Worm (Caenorhabditis elegans) whole organism, early embryonic: ENCODE results near the gene C50H11.13.

Source experiments
- F13C5.2 ChIP-seq: sonication (generic microtip); optimal IDR thresholded peaks from 2 replicates; lab custom pipeline; 2017; ENCODE audit warnings: mild to moderate bottlenecking, missing genetic modification characterization, inconsistent platforms, missing compliant biosample characterization
- aly-1 ChIP-seq: sonication (generic microtip); optimal IDR thresholded peaks from 2 replicates; lab custom pipeline; 2016; ENCODE audit warnings: missing genetic modification characterization, missing compliant biosample characterization
- ama-1 ChIP-seq: fragments of 150-350 bp; optimal IDR thresholded peaks from 2 replicates; lab custom pipeline; 2014
- ets-7 ChIP-seq: sonication (generic microtip); optimal IDR thresholded peaks from 2 replicates; lab custom pipeline; 2016; ENCODE audit warnings: missing genotype, missing genetic modification characterization, missing compliant biosample characterization
- scrt-1 ChIP-seq: fragments of 200-800 bp; sonication (Bioruptor generic); IDR thresholded peaks from 2 replicates; pipeline ENCODE4 v1.3.6; 2022; ENCODE audit warnings: missing genetic modification characterization, missing compliant biosample characterization
- sea-1 ChIP-seq: fragments of 200-800 bp; sonication (Bioruptor generic); conservative IDR thresholded peaks from 2 replicates; pipeline ENCODE4 v1.3.6; 2022; ENCODE audit warnings: missing genetic modification characterization, missing compliant biosample characterization
- tbx-11 ChIP-seq: fragments of 200-800 bp; sonication (Bioruptor generic); IDR thresholded peaks from 2 replicates; pipeline ENCODE4 v1.3.6; 2022; ENCODE audit warnings: missing genetic modification characterization, missing compliant biosample characterization
- tbx-37 ChIP-seq: fragments of 200-800 bp; sonication (Bioruptor generic); conservative IDR thresholded peaks from 2 replicates; pipeline ENCODE4 v1.3.6; 2022; ENCODE audit warnings: missing genetic modification reagents, missing genetic modification characterization, missing compliant biosample characterization
- tra-4 ChIP-seq: sonication (generic microtip); optimal IDR thresholded peaks from 2 replicates; lab custom pipeline; 2017; ENCODE audit warnings: missing genetic modification characterization, missing compliant biosample characterization

DNA sequence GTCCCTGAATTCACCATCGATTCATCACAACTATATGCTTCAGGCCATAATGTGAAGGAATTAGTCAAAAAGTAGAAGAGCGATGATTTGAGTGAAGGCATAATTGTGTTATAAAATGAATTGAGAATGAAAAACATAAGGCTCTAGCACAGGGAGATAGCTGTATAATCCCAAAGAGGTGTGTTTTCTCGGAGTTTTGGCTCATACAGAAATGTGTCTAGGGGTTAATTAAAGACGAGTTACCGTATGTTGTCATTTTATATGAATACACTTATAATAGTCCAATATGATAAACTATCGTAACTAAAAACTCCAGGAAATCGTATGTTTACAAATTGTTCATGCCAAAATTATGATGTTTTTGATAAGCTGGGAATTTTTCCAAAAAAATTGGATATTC, 9.3 kb upstream of the C50H11.13 start, which contains the start of gene srt-5:
- TF ChIP-seq ets-7 (tag; lab: Kevin White, UChicago) (no peak), sea-1 (GFP tag; lab: Robert Waterston, UW) (no peak), ama-1 (lab: Kevin White, UChicago) (no peak), F13C5.2 (tag; lab: Kevin White, UChicago) (no peak), tbx-37 (no peak), scrt-1 (GFP tag; lab: Robert Waterston, UW) (no peak), aly-1 (no peak), tbx-11 (no peak), tra-4 (tag; lab: Kevin White, UChicago) (no peak)
